Worm (Caenorhabditis elegans) whole organism, L2 larva: ENCODE measurements around the gene F26G1.1.
"Not testable (repeated sequence)": the region's sequence is repeated elsewhere in the genome, so short reads cannot be mapped to it uniquely, and the experiment has no call there.

Source experiments
- C34F6.9 ChIP-seq: fragments of 150-350 bp; optimal IDR thresholded peaks from 2 replicates; lab custom pipeline; 2014; ENCODE audit warnings: missing biosample characterization, missing genetic modification characterization
- R02D3.7 ChIP-seq: fragments of 150-350 bp; optimal IDR thresholded peaks from 2 replicates; lab custom pipeline; 2014; ENCODE audit warnings: missing biosample characterization, missing genetic modification characterization
- ZK546.5 ChIP-seq: sonication (generic microtip); optimal IDR thresholded peaks from 2 replicates; lab custom pipeline; 2017; ENCODE audit warnings: missing biosample characterization, missing genetic modification characterization
- alr-1 ChIP-seq: fragments of 150-350 bp; optimal IDR thresholded peaks from 2 replicates; lab custom pipeline; 2014; ENCODE audit warnings: missing biosample characterization, missing genetic modification characterization
- aly-2 ChIP-seq: fragments of 150-350 bp; optimal IDR thresholded peaks from 2 replicates; lab custom pipeline; 2014; ENCODE audit warnings: missing biosample characterization, missing genetic modification characterization
- ama-1 ChIP-seq: fragments of 150-350 bp; optimal IDR thresholded peaks from 2 replicates; lab custom pipeline; 2018; ENCODE audit warnings: inconsistent platforms
- blmp-1 ChIP-seq: sonication (generic microtip); optimal IDR thresholded peaks from 2 replicates; lab custom pipeline; 2017; ENCODE audit warnings: missing genetic modification characterization, mild to moderate bottlenecking, missing compliant biosample characterization, antibody characterized with exemption, moderate library complexity; ENCODE audit not compliant: insufficient read depth
- ceh-16 ChIP-seq: fragments of 150-350 bp; optimal IDR thresholded peaks from 2 replicates; lab custom pipeline; 2014; ENCODE audit warnings: missing biosample characterization, missing genetic modification characterization
- ceh-82 ChIP-seq: fragments of 150-350 bp; optimal IDR thresholded peaks from 2 replicates; lab custom pipeline; 2014; ENCODE audit warnings: missing biosample characterization, missing genetic modification characterization
- crh-2 ChIP-seq: sonication (generic microtip); optimal IDR thresholded peaks from 2 replicates; lab custom pipeline; 2017; ENCODE audit warnings: missing biosample characterization, missing genetic modification characterization
- dmd-4 ChIP-seq: sonication (generic microtip); optimal IDR thresholded peaks from 2 replicates; lab custom pipeline; 2017; ENCODE audit warnings: missing biosample characterization, missing genetic modification characterization
- fos-1 ChIP-seq: fragments of 150-350 bp; optimal IDR thresholded peaks from 2 replicates; lab custom pipeline; 2014; ENCODE audit warnings: missing biosample characterization, missing genetic modification characterization
- gmeb-1 ChIP-seq: fragments of 150-350 bp; optimal IDR thresholded peaks from 2 replicates; lab custom pipeline; 2014; ENCODE audit warnings: missing biosample characterization, missing genetic modification characterization
- lin-11 ChIP-seq: fragments of 150-350 bp; sonication (generic microtip); optimal IDR thresholded peaks from 2 replicates; lab custom pipeline; 2014; ENCODE audit warnings: missing biosample characterization, missing genetic modification characterization, inconsistent platforms, mixed read lengths
- lin-13 ChIP-seq: fragments of 150-350 bp; optimal IDR thresholded peaks from 2 replicates; lab custom pipeline; 2014; ENCODE audit warnings: missing biosample characterization, missing genetic modification reagents, missing genetic modification characterization
- lsy-2 ChIP-seq, 2 experiments: fragments of 150-350 bp in 1 of 2; sonication (generic microtip) in 1 of 2; optimal IDR thresholded peaks; 2 replicates each; lab custom pipeline; 2014 to 2017; ENCODE audit warnings: missing biosample characterization in 2 of 2, missing genetic modification characterization in 2 of 2
- mbf-1 ChIP-seq: sonication (generic microtip); optimal IDR thresholded peaks from 2 replicates; lab custom pipeline; 2017; ENCODE audit warnings: missing biosample characterization, missing genetic modification characterization
- mdl-1 ChIP-seq, 2 experiments: fragments of 150-350 bp in 1 of 2; sonication (generic microtip) in 1 of 2; optimal IDR thresholded peaks; 2 replicates each; lab custom pipeline; 2017; ENCODE audit warnings: missing biosample characterization in 2 of 2, missing genetic modification characterization in 2 of 2
- nhr-10 ChIP-seq: sonication (generic microtip); optimal IDR thresholded peaks from 2 replicates; lab custom pipeline; 2017; ENCODE audit warnings: missing biosample characterization, missing genetic modification characterization
- nhr-11 ChIP-seq: fragments of 150-350 bp; optimal IDR thresholded peaks from 2 replicates; lab custom pipeline; 2014; ENCODE audit warnings: missing biosample characterization, missing genetic modification characterization
- nhr-12 ChIP-seq: fragments of 150-350 bp; optimal IDR thresholded peaks from 2 replicates; lab custom pipeline; 2014; ENCODE audit warnings: missing biosample characterization, missing genetic modification characterization
- nhr-129 ChIP-seq: fragments of 150-350 bp; optimal IDR thresholded peaks from 2 replicates; lab custom pipeline; 2014; ENCODE audit warnings: missing biosample characterization, missing genetic modification characterization
- nhr-21 ChIP-seq: fragments of 150-350 bp; optimal IDR thresholded peaks from 2 replicates; lab custom pipeline; 2014; ENCODE audit warnings: missing biosample characterization, missing genetic modification characterization
- nhr-23 ChIP-seq: fragments of 150-350 bp; optimal IDR thresholded peaks from 2 replicates; lab custom pipeline; 2014; ENCODE audit warnings: missing biosample characterization, missing genetic modification reagents, missing genetic modification characterization
- nhr-25 ChIP-seq: fragments of 150-350 bp; sonication (generic microtip); optimal IDR thresholded peaks from 3 replicates; lab custom pipeline; 2014; ENCODE audit warnings: missing biosample characterization, missing genetic modification characterization
- nhr-77 ChIP-seq: fragments of 150-350 bp; optimal IDR thresholded peaks from 2 replicates; lab custom pipeline; 2014; ENCODE audit warnings: missing biosample characterization, missing genetic modification characterization
- peb-1 ChIP-seq: fragments of 150-350 bp; optimal IDR thresholded peaks from 2 replicates; lab custom pipeline; 2014; ENCODE audit warnings: missing biosample characterization, missing genetic modification characterization
- sem-4 ChIP-seq: fragments of 150-350 bp; optimal IDR thresholded peaks from 2 replicates; lab custom pipeline; 2014; ENCODE audit warnings: missing biosample characterization, missing genetic modification reagents, missing genetic modification characterization
- skn-1 ChIP-seq: sonication (generic microtip); optimal IDR thresholded peaks from 2 replicates; lab custom pipeline; 2017; ENCODE audit warnings: missing biosample characterization, missing genetic modification characterization
- sma-3 ChIP-seq: sonication (generic microtip); optimal IDR thresholded peaks from 2 replicates; lab custom pipeline; 2016; ENCODE audit warnings: missing genetic modification reagents, missing genetic modification characterization, missing compliant biosample characterization
- sma-9 ChIP-seq, 2 experiments: fragments of 150-350 bp in 1 of 2; sonication (generic microtip) in 1 of 2; optimal IDR thresholded peaks; 2 replicates each; lab custom pipeline; 2014 to 2016; ENCODE audit warnings: missing genetic modification characterization in 2 of 2, mild to moderate bottlenecking in 1 of 2, missing biosample characterization in 1 of 2, missing compliant biosample characterization in 1 of 2, missing genetic modification reagents in 1 of 2, moderate library complexity in 1 of 2
- snpc-4 ChIP-seq: fragments of 150-350 bp; optimal IDR thresholded peaks from 2 replicates; lab custom pipeline; 2014; ENCODE audit warnings: missing biosample characterization, missing genetic modification characterization
- unc-39 ChIP-seq: fragments of 150-350 bp; optimal IDR thresholded peaks from 2 replicates; lab custom pipeline; 2014; ENCODE audit warnings: missing biosample characterization, missing genetic modification characterization
- unc-55 ChIP-seq: fragments of 150-350 bp; sonication (generic microtip); optimal IDR thresholded peaks from 3 replicates; lab custom pipeline; 2014; ENCODE audit warnings: missing biosample characterization, missing genetic modification reagents, missing genetic modification characterization
- unc-62 ChIP-seq: fragments of 150-350 bp; optimal IDR thresholded peaks from 2 replicates; lab custom pipeline; 2014; ENCODE audit warnings: missing biosample characterization, missing genetic modification reagents, missing genetic modification characterization
- zag-1 ChIP-seq: fragments of 150-350 bp; optimal IDR thresholded peaks from 2 replicates; lab custom pipeline; 2014; ENCODE audit warnings: missing biosample characterization, missing genetic modification characterization
- ztf-11 ChIP-seq: sonication (generic microtip); optimal IDR thresholded peaks from 2 replicates; lab custom pipeline; 2017; ENCODE audit warnings: missing biosample characterization, missing genetic modification characterization
- ztf-4 ChIP-seq: fragments of 150-350 bp; optimal IDR thresholded peaks from 2 replicates; lab custom pipeline; 2014; ENCODE audit warnings: missing biosample characterization, missing genetic modification characterization

The F26G1.1 gene

ce11 chrII:4815356-4815755, 23.9 kb downstream of the F26G1.1 start:
- TF ChIP-seq lin-11 (tag; lab: Kevin White, UChicago) (no peak), mbf-1 (tag; lab: Kevin White, UChicago) (no peak), ztf-11 (tag; lab: Kevin White, UChicago) (no peak), unc-55 (GFP tag; lab: Kevin White, UChicago) (no peak), aly-2 (tag; lab: Kevin White, UChicago) (no peak), nhr-23 (no peak), peb-1 (no peak), nhr-12 (tag; lab: Kevin White, UChicago) (no peak)

ce11 chrII:4818780-4819179, 27.4 kb downstream of the F26G1.1 start:
- TF ChIP-seq mdl-1 (tag; optimal IDR thresholded peaks at IDR 0.05; lab: Kevin White, UChicago): no peak
- no peak for TF ChIP-seq nhr-129 (tag; lab: Kevin White, UChicago)
- TF ChIP-seq alr-1 (tag; lab: Kevin White, UChicago): no peak
- no peak for TF ChIP-seq mbf-1 (tag; lab: Kevin White, UChicago)
- no peak for TF ChIP-seq nhr-25 (tag; lab: Kevin White, UChicago)
- TF ChIP-seq lsy-2 (tag; optimal IDR thresholded peaks at IDR 0.05; lab: Kevin White, UChicago): no peak
- TF ChIP-seq nhr-77 (tag; lab: Kevin White, UChicago): no peak
- TF ChIP-seq dmd-4 (tag; lab: Kevin White, UChicago): no peak
- TF ChIP-seq sem-4 (tag; lab: Kevin White, UChicago): no peak
- no peak for TF ChIP-seq nhr-23
- TF ChIP-seq skn-1 (tag; lab: Kevin White, UChicago): no peak
- TF ChIP-seq nhr-11 (tag; lab: Kevin White, UChicago): no peak

- peak; percentile 37 for TF ChIP-seq fos-1 (tag; lab: Kevin White, UChicago)
- peak; percentile 28 for TF ChIP-seq nhr-25 (tag; lab: Kevin White, UChicago)
- no peak for TF ChIP-seq aly-2 (tag; lab: Kevin White, UChicago)
- TF ChIP-seq blmp-1: peak; percentile 94
- no peak for TF ChIP-seq ztf-11 (tag; lab: Kevin White, UChicago)
- peak; percentile 18 for TF ChIP-seq sma-9 (GFP tag; optimal IDR thresholded peaks at IDR 0.05; lab: Kevin White, UChicago)
- no peak for TF ChIP-seq sma-9 (tag; optimal IDR thresholded peaks at IDR 0.05; lab: Kevin White, UChicago)
- peak; percentile 43 for TF ChIP-seq nhr-21
- TF ChIP-seq, all 48 proteins: peak for 5
Measured at ce11 chrII:4821739-4822138, 30.3 kb downstream of the F26G1.1 start, which contains the start of gene lact-5. lact-5 (minus strand) TSS chrII:4821739.

ce11 chrII:4822610-4823009, 31.2 kb downstream of the F26G1.1 start:
- no peak for TF ChIP-seq ceh-16
- TF ChIP-seq nhr-129 (tag; lab: Kevin White, UChicago): no peak

ce11 chrII:4825133-4825532, 33.7 kb downstream of the F26G1.1 start, which contains the start of the genes C33F10.8 and msp-40:
C33F10.8 (minus strand) TSS chrII:4825233.
msp-40 (plus strand) TSS chrII:4825414.
- TF ChIP-seq nhr-10; ZK546.5 (tag; lab: Kevin White, UChicago); alr-1 (tag; lab: Kevin White, UChicago): not testable (repeated sequence)

- TF ChIP-seq zag-1: no peak
- no peak for TF ChIP-seq blmp-1
- no peak for TF ChIP-seq nhr-21
- no peak for TF ChIP-seq mdl-1 (tag; optimal IDR thresholded peaks at IDR 0.05; lab: Kevin White, UChicago)
- no peak for TF ChIP-seq sma-3 (GFP tag; lab: Kevin White, UChicago)
- no peak for TF ChIP-seq R02D3.7 (tag; lab: Kevin White, UChicago)
- TF ChIP-seq sem-4 (tag; lab: Kevin White, UChicago): no peak
- no peak for TF ChIP-seq unc-39 (tag; lab: Kevin White, UChicago)
- TF ChIP-seq ama-1: no peak
- peak; percentile 97 for TF ChIP-seq gmeb-1 (tag; lab: Kevin White, UChicago)
- TF ChIP-seq C34F6.9 (tag; lab: Kevin White, UChicago): peak; percentile 56
- peak in 1 of 2 experiments; percentile 26 for TF ChIP-seq lsy-2 (tag; optimal IDR thresholded peaks at IDR 0.05; lab: Kevin White, UChicago)
- TF ChIP-seq alr-1 (tag; lab: Kevin White, UChicago): no peak
- TF ChIP-seq nhr-129 (tag; lab: Kevin White, UChicago): no peak
- TF ChIP-seq snpc-4: peak; percentile 54
- no peak for TF ChIP-seq unc-62 (GFP tag; lab: Kevin White, UChicago)
- no peak for TF ChIP-seq nhr-77 (tag; lab: Kevin White, UChicago)
- no peak for TF ChIP-seq ceh-82 (tag; lab: Kevin White, UChicago)
- TF ChIP-seq nhr-23: no peak
- no peak for TF ChIP-seq ztf-11 (tag; lab: Kevin White, UChicago)
- TF ChIP-seq mbf-1 (tag; lab: Kevin White, UChicago): no peak
- no peak for TF ChIP-seq sma-9 (GFP tag; optimal IDR thresholded peaks at IDR 0.05; lab: Kevin White, UChicago)
- no peak for TF ChIP-seq sma-9 (tag; optimal IDR thresholded peaks at IDR 0.05; lab: Kevin White, UChicago)
- no peak for TF ChIP-seq lin-13 (GFP tag; lab: Kevin White, UChicago)
- no peak for TF ChIP-seq nhr-12 (tag; lab: Kevin White, UChicago)
- peak; percentile 82 for TF ChIP-seq unc-55 (GFP tag; lab: Kevin White, UChicago)
- TF ChIP-seq crh-2 (tag; lab: Kevin White, UChicago): peak; percentile 63
- no peak for TF ChIP-seq lin-11 (tag; lab: Kevin White, UChicago)
- no peak for TF ChIP-seq ztf-4
Measured at ce11 chrII:4827734-4828609, 36.6 kb downstream of the F26G1.1 start, which contains the start of the genes fbxb-88 and tbck-1. fbxb-88 (minus strand) TSS chrII:4827884. tbck-1 (plus strand) TSS chrII:4828559.
